Worm (Caenorhabditis elegans) whole organism, L1 larva: ENCODE results near the gene stdh-2.

Experiments used
- C34B4.2 ChIP-seq: sonication (generic microtip); optimal IDR thresholded peaks from 2 replicates; lab custom pipeline; 2017; ENCODE audit warnings: mild to moderate bottlenecking, missing genetic modification characterization, missing compliant biosample characterization
- ceh-82 ChIP-seq, 3 experiments: fragments of 150-350 bp in 1 of 3; sonication (generic microtip) in 2 of 3; optimal IDR thresholded peaks; 2 replicates each; lab custom pipeline; 2014 to 2017; ENCODE audit warnings: missing biosample characterization in 3 of 3, missing genetic modification characterization in 3 of 3
- fkh-10 ChIP-seq: sonication (generic microtip); optimal IDR thresholded peaks from 2 replicates; lab custom pipeline; 2017; ENCODE audit warnings: missing biosample characterization, missing genetic modification reagents, missing genetic modification characterization
- jun-1 ChIP-seq: fragments of 150-350 bp; optimal IDR thresholded peaks from 2 replicates; lab custom pipeline; 2014; ENCODE audit warnings: missing biosample characterization, missing genetic modification reagents, missing genetic modification characterization
- lsy-2 ChIP-seq, 2 experiments: fragments of 150-350 bp; optimal IDR thresholded peaks; 2 replicates each; lab custom pipeline; 2014; ENCODE audit warnings: missing biosample characterization in 2 of 2, missing genetic modification characterization in 2 of 2
- nhr-28 ChIP-seq: fragments of 150-350 bp; optimal IDR thresholded peaks from 2 replicates; lab custom pipeline; 2014; ENCODE audit warnings: missing biosample characterization, missing genetic modification characterization
- nhr-76 ChIP-seq: sonication (generic microtip); optimal IDR thresholded peaks from 2 replicates; lab custom pipeline; 2017; ENCODE audit warnings: missing biosample characterization, missing genetic modification characterization

DNA sequence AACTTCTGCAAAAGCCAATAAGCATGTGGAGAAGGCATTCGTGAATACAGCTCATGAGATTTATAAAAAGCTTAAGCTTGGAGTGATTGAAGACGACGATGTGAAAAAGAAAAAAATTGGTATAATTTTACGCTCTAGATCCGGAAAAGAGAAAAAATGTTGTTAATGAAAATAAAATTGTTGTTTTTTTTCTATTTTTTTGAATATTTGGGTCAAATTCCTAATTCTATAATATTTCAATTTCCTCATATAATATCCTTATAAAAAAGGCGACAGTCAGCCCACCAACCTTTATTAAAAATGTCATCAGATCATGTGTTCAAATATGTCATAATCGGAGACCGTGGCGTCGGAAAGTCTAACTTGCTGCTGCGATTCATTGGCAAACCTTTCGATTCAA lies 28.7 kb upstream of the stdh-2 start, which contains the start of gene rabr-3:
- TF ChIP-seq ceh-82 (tag; optimal IDR thresholded peaks at IDR 0.05; lab: Kevin White, UChicago) (no peak), C34B4.2 (tag; lab: Kevin White, UChicago) (no peak), lsy-2 (tag; optimal IDR thresholded peaks at IDR 0.05; lab: Kevin White, UChicago) (no peak), nhr-76 (tag; lab: Kevin White, UChicago) (no peak), fkh-10 (GFP tag; lab: Kevin White, UChicago) (no peak), jun-1 (tag; lab: Kevin White, UChicago) (no peak), nhr-28 (tag; lab: Kevin White, UChicago) (no peak)
